Worm (Caenorhabditis elegans): ENCODE results near the gene arrd-17.
A peak's percentile ranks its signal among the peaks of the same experiment; 100 is the strongest.

Gene arrd-17

DNA sequence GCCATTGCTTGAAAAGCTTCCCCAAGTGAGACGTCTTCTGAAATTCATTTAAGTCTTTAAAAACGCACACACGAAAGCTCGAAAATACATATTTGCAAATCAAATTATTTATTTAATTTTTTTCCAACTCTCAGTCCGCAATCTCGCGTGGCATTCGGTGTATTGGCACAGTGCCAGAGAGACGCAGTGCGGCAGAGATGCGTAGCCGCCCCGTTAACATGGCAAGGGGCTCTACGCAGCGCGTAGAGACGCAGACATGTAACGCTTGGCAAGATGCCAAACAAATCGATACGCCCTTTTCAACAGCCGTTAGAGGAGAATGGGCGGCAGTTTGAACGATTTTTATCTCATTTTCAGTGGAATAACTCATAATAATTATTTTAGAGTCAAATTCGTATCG lies 12.9 kb upstream of the arrd-17 start, which contains the start of the genes drr-2 and set-16 (continued):
- peak; percentile 97 for TF ChIP-seq egl-43 (GFP tag; IDR thresholded peaks at IDR 0.05)
- TF ChIP-seq ZK337.2 (GFP tag; IDR thresholded peaks at IDR 0.05) = 0 out of 2 replicates have a peak, but pooled peaks have one; percentile 51
- TF ChIP-seq madf-9 (GFP tag; conservative IDR thresholded peaks at IDR 0.05) = peak; percentile 96
- TF ChIP-seq nhr-11 (tag; optimal IDR thresholded peaks at IDR 0.05) = peak; percentile 99
- TF ChIP-seq vab-7 (GFP tag; IDR thresholded peaks at IDR 0.05) = peak; percentile 80
- TF ChIP-seq ceh-28 (tag; optimal IDR thresholded peaks at IDR 0.05) = peak; percentile 81

DNA sequence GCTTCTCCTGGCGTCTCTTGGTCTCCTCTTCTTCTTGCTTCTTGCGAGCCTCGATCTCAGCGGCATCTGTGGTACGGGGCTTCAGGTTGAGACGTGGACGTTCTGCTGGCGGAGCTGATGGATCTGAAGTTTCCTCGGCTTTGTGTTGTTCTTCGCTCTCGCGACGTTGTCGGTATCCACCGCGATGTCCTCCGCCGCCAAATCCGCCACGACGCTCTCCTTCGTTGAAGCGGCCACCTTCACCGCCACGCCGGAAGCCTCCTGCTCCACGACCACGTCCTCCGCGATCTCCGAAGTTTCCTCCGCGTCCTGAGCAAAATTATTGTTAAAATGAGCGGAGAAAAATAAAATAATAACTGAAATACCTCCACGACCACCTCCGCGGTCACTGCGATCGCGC lies 12.2 kb upstream of the arrd-17 start:
- TF ChIP-seq ceh-28 (tag; optimal IDR thresholded peaks at IDR 0.05) = no peak
- no peak for TF ChIP-seq F26F4.8 (GFP tag; conservative IDR thresholded peaks at IDR 0.05)
- peak; percentile 94 for TF ChIP-seq set-16 (GFP tag; IDR thresholded peaks at IDR 0.05)
- peak; percentile 9; the same call in 1 of the 2 replicates for TF ChIP-seq egl-43 (GFP tag; IDR thresholded peaks at IDR 0.05)
- no peak for TF ChIP-seq dve-1 (tag; optimal IDR thresholded peaks at IDR 0.05; ENCODE audit: insufficient read depth)

DNA sequence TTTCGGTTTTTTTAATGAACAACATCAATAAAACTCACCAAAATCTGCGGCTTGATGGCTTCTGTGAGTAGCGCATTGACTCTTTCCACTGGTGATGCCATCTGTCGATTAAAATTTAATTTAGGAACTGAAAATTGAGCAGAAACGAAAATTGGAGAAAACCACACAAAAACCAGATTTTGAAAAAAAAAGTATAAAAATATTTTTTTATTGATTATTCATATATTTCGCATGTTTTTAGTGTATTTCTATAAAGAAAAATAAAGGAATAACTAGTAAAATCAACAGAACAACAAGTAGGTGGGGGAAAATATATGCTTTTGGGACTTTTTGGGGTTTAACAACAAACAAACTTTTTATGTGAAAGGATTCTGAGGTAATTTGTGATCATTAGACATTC lies 11.6 kb upstream of the arrd-17 start, which contains the start of gene T12D8.10:
T12D8.10 (minus strand) TSS at position 101 of the 400 bp plus-strand sequence.
- TF ChIP-seq fos-1 (tag; optimal IDR thresholded peaks at IDR 0.05) = no peak
- no peak for TF ChIP-seq ZK337.2 (GFP tag; IDR thresholded peaks at IDR 0.05)
- TF ChIP-seq aha-1 (tag) = no peak
- TF ChIP-seq gei-8 (GFP tag; optimal IDR thresholded peaks at IDR 0.05) = no peak
- no peak for TF ChIP-seq nhr-237 (tag; optimal IDR thresholded peaks at IDR 0.05)
- TF ChIP-seq D1046.2 (GFP tag; IDR thresholded peaks at IDR 0.05) = no peak
- no peak for TF ChIP-seq madf-5 (GFP tag; IDR thresholded peaks at IDR 0.05)
- no peak for TF ChIP-seq php-3 (GFP tag; IDR thresholded peaks at IDR 0.05)
- no peak for TF ChIP-seq hif-1 (tag; optimal IDR thresholded peaks at IDR 0.05)
- no peak for TF ChIP-seq ceh-32 (tag; optimal IDR thresholded peaks at IDR 0.05; ENCODE audit: poor library complexity)
- TF ChIP-seq lin-39 (tag; optimal IDR thresholded peaks at IDR 0.05) = no peak
- TF ChIP-seq unc-130 (GFP tag; optimal IDR thresholded peaks at IDR 0.05) = no peak
- TF ChIP-seq Y5F2A.4 (GFP tag; optimal IDR thresholded peaks at IDR 0.05) = no peak
- TF ChIP-seq ceh-20 (GFP tag; IDR thresholded peaks at IDR 0.05) = no peak
- no peak for TF ChIP-seq lin-13 (GFP tag; optimal IDR thresholded peaks at IDR 0.05)
- no peak for TF ChIP-seq mes-2 (tag; optimal IDR thresholded peaks at IDR 0.05; ENCODE audit: poor library complexity, severe bottlenecking)

DNA sequence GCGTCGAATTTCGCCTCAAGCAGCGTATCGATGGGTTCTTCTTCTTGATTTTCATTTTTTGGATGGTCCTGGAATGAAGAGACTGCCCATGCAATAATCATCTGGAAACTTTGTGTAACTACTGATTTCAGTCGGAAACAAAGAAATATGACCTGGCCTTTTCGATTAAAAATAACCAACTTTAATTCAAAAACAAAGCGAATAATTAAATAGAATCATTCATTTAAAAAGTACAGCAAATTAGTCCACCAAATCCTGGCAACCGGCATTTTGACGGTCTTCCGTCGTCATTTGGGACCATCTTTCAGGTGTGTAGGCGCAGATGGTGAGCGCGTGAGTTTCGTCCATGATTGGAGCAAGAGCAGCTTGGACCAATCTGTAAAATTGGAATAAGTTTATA lies 11.0 kb upstream of the arrd-17 start, which contains the start of gene acbp-5:
acbp-5 (minus strand) TSS at position 101 of the 400 bp plus-strand sequence.
- TF ChIP-seq fos-1 (tag; optimal IDR thresholded peaks at IDR 0.05) = no peak

DNA sequence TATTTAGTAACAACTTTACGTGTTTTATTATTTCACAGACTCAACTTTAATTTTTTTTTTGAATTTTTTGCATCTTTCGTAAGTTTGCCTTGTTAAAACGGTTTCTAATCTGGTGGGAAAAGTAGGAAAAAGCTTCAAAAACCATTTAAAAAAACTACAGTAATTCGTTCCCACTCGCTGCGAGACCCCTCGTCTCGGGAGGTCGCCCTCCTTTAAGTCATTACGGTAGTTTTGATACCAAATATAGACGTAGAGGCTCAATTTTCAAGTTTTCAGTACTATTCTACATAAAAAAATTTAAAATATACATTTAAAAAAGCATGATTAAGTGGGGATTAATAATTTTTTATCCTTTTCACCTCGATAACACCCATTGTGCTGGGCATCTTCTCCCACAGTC lies 10.3 kb upstream of the arrd-17 start:
- TF ChIP-seq F44E2.7 (GFP tag; IDR thresholded peaks at IDR 0.05) (no peak), lir-3 (tag; optimal IDR thresholded peaks at IDR 0.05) (no peak), F26F4.8 (GFP tag; conservative IDR thresholded peaks at IDR 0.05) (no peak), T20F7.1 (GFP tag; optimal IDR thresholded peaks at IDR 0.05) (no peak), nhr-6 (tag; optimal IDR thresholded peaks at IDR 0.05) (no peak), nhr-111 (GFP tag; optimal IDR thresholded peaks at IDR 0.05) (no peak), zfp-2 (tag; optimal IDR thresholded peaks at IDR 0.05) (no peak), sdz-12 (GFP tag; optimal IDR thresholded peaks at IDR 0.05) (no peak)

DNA sequence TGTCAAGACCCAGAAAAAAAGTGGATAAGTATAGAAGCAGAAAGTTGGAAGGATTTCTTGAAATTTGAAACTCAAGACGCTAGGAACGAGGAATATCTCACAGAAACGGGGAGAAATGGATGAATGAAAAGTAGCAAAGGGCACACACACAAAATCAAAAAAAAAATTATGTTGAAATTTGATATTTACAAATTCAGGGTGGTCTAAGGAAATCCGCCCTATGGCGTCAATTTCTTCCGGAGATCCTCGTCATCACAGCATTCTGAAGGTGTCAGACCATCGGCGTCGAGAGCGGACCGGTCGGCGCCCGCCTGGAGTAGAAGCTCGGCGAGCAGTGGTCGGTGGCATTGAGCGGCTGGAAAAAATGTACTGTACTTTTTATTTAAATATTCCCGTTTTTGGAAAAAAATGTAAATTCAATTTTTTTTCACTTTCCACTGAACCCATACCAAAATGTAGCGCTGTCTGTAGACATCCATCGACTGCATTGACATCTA lies 9.4 kb upstream of the arrd-17 start:
- TF ChIP-seq dve-1 (tag; optimal IDR thresholded peaks at IDR 0.05; ENCODE audit: insufficient read depth) = no peak
- TF ChIP-seq nhr-42 (GFP tag; IDR thresholded peaks at IDR 0.05) = no peak
- no peak for TF ChIP-seq tra-1 (GFP tag; IDR thresholded peaks at IDR 0.05)
- TF ChIP-seq sdz-12 (GFP tag; optimal IDR thresholded peaks at IDR 0.05) = no peak
- no peak for TF ChIP-seq mdt-29 (GFP tag; IDR thresholded peaks at IDR 0.05)
- TF ChIP-seq nhr-28 (tag; optimal IDR thresholded peaks at IDR 0.05) = no peak
- TF ChIP-seq set-16 (GFP tag; IDR thresholded peaks at IDR 0.05) = peak; percentile 71
- peak in 1 of 2 experiments; percentile 92 for TF ChIP-seq unc-62 (GFP tag; optimal IDR thresholded peaks at IDR 0.05 in 1 of 2)
- no peak for TF ChIP-seq unc-62 (tag; optimal IDR thresholded peaks at IDR 0.05)
- no peak for TF ChIP-seq arid-1 (GFP tag; conservative IDR thresholded peaks at IDR 0.05)
- TF ChIP-seq nhr-6 (tag; optimal IDR thresholded peaks at IDR 0.05) = no peak
- no peak for TF ChIP-seq mdl-1 (tag; optimal IDR thresholded peaks at IDR 0.05)
- no peak for TF ChIP-seq lin-1 (GFP tag; IDR thresholded peaks at IDR 0.05)
- TF ChIP-seq Y105C5A.15 (GFP tag; IDR thresholded peaks at IDR 0.05) = no peak
- no peak for TF ChIP-seq hmg-1.1 (GFP tag; IDR thresholded peaks at IDR 0.05)

Data from whole organism, L4 larva.